Worm (Caenorhabditis elegans) whole organism, young adult: ENCODE data around the gene bed-3.

Experiments used
- F57C9.4 ChIP-seq: sonication (generic microtip); optimal IDR thresholded peaks from 2 replicates; lab custom pipeline; 2017; ENCODE audit warnings: mild to moderate bottlenecking, missing genetic modification characterization, missing compliant biosample characterization
- K11D2.4 ChIP-seq: fragments of 200-800 bp; sonication (Bioruptor generic); IDR thresholded peaks from 2 replicates; pipeline ENCODE4 v1.3.6; 2022; ENCODE audit warnings: missing genetic modification reagents, missing genetic modification characterization, missing compliant biosample characterization
- Y53G8AR.9 ChIP-seq: fragments of 200-800 bp; sonication (Bioruptor generic); conservative IDR thresholded peaks from 2 replicates; pipeline ENCODE4 v1.3.6; 2022; ENCODE audit warnings: missing genetic modification reagents, missing genetic modification characterization, missing compliant biosample characterization
- Y95B8A.8 ChIP-seq: fragments of 200-800 bp; sonication (Bioruptor generic); IDR thresholded peaks from 2 replicates; pipeline ENCODE4 v1.3.6; 2022; ENCODE audit warnings: missing genetic modification reagents, missing genetic modification characterization, missing compliant biosample characterization
- ama-1 ChIP-seq, 3 experiments: fragments of 150-350 bp in 1 of 3; sonication (generic microtip) in 2 of 3; optimal IDR thresholded peaks; 2 replicates each; lab custom pipeline; 2014 to 2018; ENCODE audit warnings: missing biosample characterization in 2 of 3, missing genetic modification characterization in 2 of 3, missing genetic modification reagents in 2 of 3
- ceh-27 ChIP-seq: fragments of 200-800 bp; sonication (Bioruptor generic); optimal IDR thresholded peaks from 2 replicates; lab custom pipeline; 2018; ENCODE audit warnings: mild to moderate bottlenecking, missing genetic modification characterization, moderate library complexity, missing compliant biosample characterization
- ets-4 ChIP-seq: fragments of 200-800 bp; sonication (Bioruptor generic); optimal IDR thresholded peaks from 2 replicates; lab custom pipeline; 2018; ENCODE audit warnings: mild to moderate bottlenecking, missing genetic modification characterization, missing compliant biosample characterization
- gei-17 ChIP-seq: fragments of 200-800 bp; sonication (Bioruptor generic); optimal IDR thresholded peaks from 2 replicates; lab custom pipeline; 2018; ENCODE audit warnings: mild to moderate bottlenecking, missing genetic modification characterization, missing compliant biosample characterization
- hmg-20 ChIP-seq: fragments of 200-800 bp; sonication (Bioruptor generic); IDR thresholded peaks from 2 replicates; pipeline ENCODE4 v1.3.6; 2022; ENCODE audit warnings: missing genetic modification reagents, missing genetic modification characterization, missing compliant biosample characterization
- lin-40 ChIP-seq: sonication (generic microtip); optimal IDR thresholded peaks from 2 replicates; lab custom pipeline; 2016; ENCODE audit warnings: missing genetic modification characterization, mild to moderate bottlenecking, missing compliant biosample characterization, missing genotype, missing genetic modification reagents
- lsl-1 ChIP-seq: fragments of 200-800 bp; sonication (Bioruptor generic); optimal IDR thresholded peaks from 2 replicates; lab custom pipeline; 2018; ENCODE audit warnings: mild to moderate bottlenecking, missing genetic modification characterization, moderate library complexity, missing compliant biosample characterization
- madf-10 ChIP-seq: sonication (generic microtip); optimal IDR thresholded peaks from 2 replicates; lab custom pipeline; 2016; ENCODE audit warnings: mild to moderate bottlenecking, missing genetic modification characterization, missing compliant biosample characterization
- mxl-1 ChIP-seq: sonication (generic microtip); optimal IDR thresholded peaks from 2 replicates; lab custom pipeline; 2016; ENCODE audit warnings: missing genetic modification characterization, missing compliant biosample characterization
- nfya-1 ChIP-seq: sonication (generic microtip); optimal IDR thresholded peaks from 2 replicates; lab custom pipeline; 2017; ENCODE audit warnings: antibody characterized with exemption, missing compliant biosample characterization, missing genetic modification characterization, borderline replicate concordance; ENCODE audit not compliant: insufficient read depth
- nhr-120 ChIP-seq: fragments of 200-800 bp; sonication (Bioruptor generic); IDR thresholded peaks from 2 replicates; pipeline ENCODE4 v1.3.6; 2022; ENCODE audit warnings: missing genetic modification characterization, missing compliant biosample characterization
- repo-1 ChIP-seq: sonication (generic microtip); optimal IDR thresholded peaks from 2 replicates; lab custom pipeline; 2017; ENCODE audit warnings: mild to moderate bottlenecking, missing genetic modification characterization, missing compliant biosample characterization
- snpc-1.3 ChIP-seq: sonication (generic microtip); optimal IDR thresholded peaks from 2 replicates; lab custom pipeline; 2017; ENCODE audit warnings: missing genetic modification characterization, mild to moderate bottlenecking, missing compliant biosample characterization, antibody characterized with exemption, moderate library complexity, missing genotype, missing genetic modification reagents; ENCODE audit not compliant: insufficient read depth
- snpc-3.4 ChIP-seq: sonication (generic microtip); optimal IDR thresholded peaks from 2 replicates; lab custom pipeline; 2017; ENCODE audit warnings: missing genetic modification characterization, mild to moderate bottlenecking, missing compliant biosample characterization, antibody characterized with exemption, moderate library complexity, missing genotype, missing genetic modification reagents
- unc-62 ChIP-seq: fragments of 150-350 bp; optimal IDR thresholded peaks from 2 replicates; lab custom pipeline; 2014; ENCODE audit warnings: missing biosample characterization, missing genetic modification reagents, missing genetic modification characterization
- ztf-25 ChIP-seq: fragments of 200-800 bp; sonication (Bioruptor generic); IDR thresholded peaks from 2 replicates; pipeline ENCODE4 v1.3.6; 2022; ENCODE audit warnings: missing genetic modification reagents, missing genetic modification characterization, missing compliant biosample characterization

Gene bed-3

ce11 chrIV:9963945-9964344 lies 47.6 kb downstream of the bed-3 start, which contains the start of gene T13H10.2:
T13H10.2 (plus strand) TSS chrIV:9964245.
- no peak for TF ChIP-seq nhr-120 (GFP tag; lab: Robert Waterston, UW)
- no peak for TF ChIP-seq repo-1 (tag; lab: Kevin White, UChicago)
- no peak for TF ChIP-seq Y95B8A.8 (GFP tag; lab: Robert Waterston, UW)
- TF ChIP-seq gei-17 (GFP tag; lab: Kevin White, UChicago), result no peak
- no peak for TF ChIP-seq lin-40 (tag; lab: Kevin White, UChicago)
- no peak for TF ChIP-seq ceh-27 (GFP tag; lab: Kevin White, UChicago)
- TF ChIP-seq hmg-20, result no peak
- TF ChIP-seq unc-62 (GFP tag; lab: Kevin White, UChicago), result no peak
- TF ChIP-seq nfya-1 (tag; lab: Kevin White, UChicago), result no peak

ce11 chrIV:9969081-9969480 lies 52.8 kb downstream of the bed-3 start, which contains the start of the genes kin-5 and C47E12.11:
kin-5 (minus strand) TSS chrIV:9969181.
C47E12.11 (plus strand) TSS chrIV:9969400.
- TF ChIP-seq Y53G8AR.9 (GFP tag; lab: Robert Waterston, UW) (no peak), snpc-1.3 (tag; lab: Kevin White, UChicago) (no peak), mxl-1 (tag; lab: Kevin White, UChicago) (no peak), F57C9.4 (tag; lab: Kevin White, UChicago) (no peak), lsl-1 (GFP tag; lab: Kevin White, UChicago) (no peak), ztf-25 (no peak), snpc-3.4 (no peak), K11D2.4 (no peak), ets-4 (GFP tag; lab: Kevin White, UChicago) (no peak), ama-1 (optimal IDR thresholded peaks at IDR 0.05; lab: Kevin White, UChicago) (no peak), ama-1 (GFP tag; optimal IDR thresholded peaks at IDR 0.05; lab: Kevin White, UChicago) (no peak), madf-10 (no peak)
